Worm (Caenorhabditis elegans) whole organism, L4 larva: Measurements from ENCODE around the gene F13D2.1.
A peak's percentile ranks its signal among the peaks of the same experiment; 100 is the strongest.

Experiments
- F26F4.8 ChIP-seq: fragments of 200-800 bp; sonication (Bioruptor generic); conservative IDR thresholded peaks from 2 replicates; pipeline ENCODE4 v1.3.6; 2022; ENCODE audit warnings: missing genetic modification characterization, missing compliant biosample characterization
- F49E8.2 ChIP-seq: sonication (generic microtip); optimal IDR thresholded peaks from 2 replicates; lab custom pipeline; 2016; ENCODE audit warnings: missing compliant biosample characterization, mild to moderate bottlenecking, missing genetic modification characterization, borderline replicate concordance
- Y75B8A.6 ChIP-seq: fragments of 200-800 bp; sonication (Bioruptor generic); IDR thresholded peaks from 2 replicates; pipeline ENCODE4 v1.3.6; 2022; ENCODE audit warnings: missing genetic modification reagents, missing genetic modification characterization, missing compliant biosample characterization
- ZK337.2 ChIP-seq: fragments of 200-800 bp; sonication (Bioruptor generic); IDR thresholded peaks from 2 replicates; pipeline ENCODE4 v1.3.6; 2022; ENCODE audit warnings: missing genetic modification reagents, missing genetic modification characterization, missing compliant biosample characterization
- ZK546.5 ChIP-seq, 2 experiments: sonication (generic microtip); optimal IDR thresholded peaks; 2 replicates each; lab custom pipeline; 2017; ENCODE audit warnings: missing biosample characterization in 2 of 2, missing genetic modification characterization in 2 of 2
- aha-1 ChIP-seq: fragments of 150-350 bp; peaks from one replicate; lab custom pipeline; 2014; ENCODE audit warnings: missing biosample characterization, missing genetic modification characterization
- ama-1 ChIP-seq: fragments of 150-350 bp; optimal IDR thresholded peaks from 2 replicates; lab custom pipeline; 2014; ENCODE audit warnings: inconsistent platforms, mixed read lengths
- ceh-28 ChIP-seq: fragments of 150-350 bp; optimal IDR thresholded peaks from 2 replicates; lab custom pipeline; 2014; ENCODE audit warnings: missing biosample characterization, missing genetic modification reagents, missing genetic modification characterization
- ceh-44 ChIP-seq: fragments of 200-800 bp; sonication (Bioruptor generic); IDR thresholded peaks from 2 replicates; pipeline ENCODE4 v1.3.6; 2022; ENCODE audit warnings: missing genetic modification reagents, missing genetic modification characterization, missing compliant biosample characterization
- ces-1 ChIP-seq: fragments of 150-350 bp; sonication (generic microtip); optimal IDR thresholded peaks from 4 replicates; lab custom pipeline; 2014; ENCODE audit warnings: missing biosample characterization, missing genetic modification reagents, missing genetic modification characterization
- cey-2 ChIP-seq: sonication (generic microtip); optimal IDR thresholded peaks from 3 replicates; lab custom pipeline; 2017; ENCODE audit warnings: missing genetic modification characterization, mild to moderate bottlenecking, missing compliant biosample characterization, antibody characterized with exemption, borderline replicate concordance; ENCODE audit not compliant: insufficient read depth
- ctbp-1 ChIP-seq: fragments of 200-800 bp; sonication (Bioruptor generic); IDR thresholded peaks from 2 replicates; pipeline ENCODE4 v1.3.6; 2022; ENCODE audit warnings: missing genetic modification reagents, missing genetic modification characterization, missing compliant biosample characterization
- daf-12 ChIP-seq: fragments of 150-350 bp; optimal IDR thresholded peaks from 2 replicates; lab custom pipeline; 2014; ENCODE audit warnings: missing biosample characterization, missing genetic modification reagents, missing genetic modification characterization
- daf-16 ChIP-seq, 3 experiments: sonication (generic microtip); optimal IDR thresholded peaks; 2 replicates each; lab custom pipeline; 2016 to 2017; ENCODE audit warnings: missing genetic modification characterization in 3 of 3, missing genetic modification reagents in 3 of 3, mild to moderate bottlenecking in 2 of 3, missing compliant biosample characterization in 2 of 3, missing biosample characterization in 1 of 3, moderate library complexity in 1 of 3
- daf-19 ChIP-seq: fragments of 200-800 bp; sonication (Bioruptor generic); conservative IDR thresholded peaks from 2 replicates; pipeline ENCODE4 v1.3.6; 2022; ENCODE audit warnings: missing genetic modification characterization, missing compliant biosample characterization
- egl-43 ChIP-seq: fragments of 200-800 bp; sonication (Bioruptor generic); IDR thresholded peaks from 2 replicates; pipeline ENCODE4 v1.3.6; 2022; ENCODE audit warnings: missing genetic modification reagents, missing genetic modification characterization, missing compliant biosample characterization
- fos-1 ChIP-seq: fragments of 150-350 bp; optimal IDR thresholded peaks from 2 replicates; lab custom pipeline; 2014; ENCODE audit warnings: missing biosample characterization, missing genetic modification characterization
- gei-8 ChIP-seq: fragments of 200-800 bp; sonication (Bioruptor generic); optimal IDR thresholded peaks from 2 replicates; lab custom pipeline; 2018; ENCODE audit warnings: mild to moderate bottlenecking, missing genetic modification characterization, missing compliant biosample characterization
- hif-1 ChIP-seq, 2 experiments: sonication (generic microtip); optimal IDR thresholded peaks; 2 replicates each; lab custom pipeline; 2016 to 2017; ENCODE audit warnings: missing compliant biosample characterization in 2 of 2, missing genetic modification characterization in 2 of 2, missing genetic modification reagents in 2 of 2, missing genotype in 2 of 2, mild to moderate bottlenecking in 1 of 2
- hlh-30 ChIP-seq: sonication (generic microtip); optimal IDR thresholded peaks from 2 replicates; lab custom pipeline; 2017; ENCODE audit warnings: antibody characterized with exemption, mild to moderate bottlenecking, missing genetic modification characterization, missing compliant biosample characterization; ENCODE audit not compliant: insufficient read depth
- jun-1 ChIP-seq: fragments of 150-350 bp; optimal IDR thresholded peaks from 2 replicates; lab custom pipeline; 2014; ENCODE audit warnings: missing biosample characterization, missing genetic modification reagents, missing genetic modification characterization
- lin-15B ChIP-seq: fragments of 150-350 bp; sonication (generic microtip); optimal IDR thresholded peaks from 3 replicates; lab custom pipeline; 2014; ENCODE audit warnings: missing biosample characterization, missing genetic modification characterization
- lir-3 ChIP-seq: sonication (generic microtip); optimal IDR thresholded peaks from 2 replicates; lab custom pipeline; 2016; ENCODE audit warnings: mild to moderate bottlenecking, missing genetic modification characterization, missing compliant biosample characterization
- mdt-29 ChIP-seq: fragments of 200-800 bp; sonication (Bioruptor generic); IDR thresholded peaks from 2 replicates; pipeline ENCODE4 v1.3.6; 2022; ENCODE audit warnings: missing genetic modification reagents, missing genetic modification characterization, missing compliant biosample characterization
- mxl-2 ChIP-seq: fragments of 200-800 bp; sonication (Bioruptor generic); conservative IDR thresholded peaks from 2 replicates; pipeline ENCODE4 v1.3.6; 2022; ENCODE audit warnings: missing genetic modification reagents, missing genetic modification characterization, missing compliant biosample characterization
- nhr-237 ChIP-seq: sonication (generic microtip); optimal IDR thresholded peaks from 2 replicates; lab custom pipeline; 2017; ENCODE audit warnings: missing biosample characterization, missing genetic modification characterization
- nhr-28 ChIP-seq: fragments of 150-350 bp; optimal IDR thresholded peaks from 2 replicates; lab custom pipeline; 2014; ENCODE audit warnings: missing biosample characterization, missing genetic modification characterization
- nhr-42 ChIP-seq: fragments of 200-800 bp; sonication (Bioruptor generic); IDR thresholded peaks from 2 replicates; pipeline ENCODE4 v1.3.6; 2022; ENCODE audit warnings: missing genetic modification characterization, missing compliant biosample characterization
- nhr-6 ChIP-seq: fragments of 150-350 bp; optimal IDR thresholded peaks from 2 replicates; lab custom pipeline; 2014; ENCODE audit warnings: missing biosample characterization, missing genetic modification characterization
- php-3 ChIP-seq: fragments of 200-800 bp; sonication (Bioruptor generic); IDR thresholded peaks from 2 replicates; pipeline ENCODE4 v1.3.6; 2022; ENCODE audit warnings: missing genetic modification reagents, missing genetic modification characterization, missing compliant biosample characterization
- rbr-2 ChIP-seq: sonication (generic microtip); optimal IDR thresholded peaks from 2 replicates; lab custom pipeline; 2016; ENCODE audit warnings: missing genotype, missing genetic modification characterization, missing compliant biosample characterization
- saeg-2 ChIP-seq: fragments of 200-800 bp; sonication (Bioruptor generic); IDR thresholded peaks from 2 replicates; pipeline ENCODE4 v1.3.6; 2022; ENCODE audit warnings: missing genetic modification reagents, missing genetic modification characterization, missing compliant biosample characterization
- spr-3 ChIP-seq: fragments of 200-800 bp; sonication (Bioruptor generic); optimal IDR thresholded peaks from 2 replicates; lab custom pipeline; 2018; ENCODE audit warnings: mild to moderate bottlenecking, missing genetic modification characterization, missing compliant biosample characterization
- unc-130 ChIP-seq: sonication (generic microtip); optimal IDR thresholded peaks from 2 replicates; lab custom pipeline; 2016; ENCODE audit warnings: missing genetic modification reagents, missing genetic modification characterization, missing compliant biosample characterization
- unc-39 ChIP-seq: sonication (generic microtip); optimal IDR thresholded peaks from 2 replicates; lab custom pipeline; 2017; ENCODE audit warnings: missing biosample characterization, missing genetic modification characterization
- unc-62 ChIP-seq, 3 experiments: fragments of 150-350 bp in 1 of 3; sonication (generic microtip); optimal IDR thresholded peaks in 2 of 3; peaks in 1 of 3; 1 replicate in 1 of 3; 2 replicates in 2 of 3; lab custom pipeline; 2014 to 2017; ENCODE audit warnings: missing biosample characterization in 3 of 3, missing genetic modification characterization in 3 of 3, missing genetic modification reagents in 3 of 3, missing genotype in 1 of 3
- zip-2 ChIP-seq: fragments of 150-350 bp; optimal IDR thresholded peaks from 2 replicates; lab custom pipeline; 2014; ENCODE audit warnings: missing biosample characterization, missing genetic modification characterization
- ztf-7 ChIP-seq: fragments of 150-350 bp; optimal IDR thresholded peaks from 2 replicates; lab custom pipeline; 2014; ENCODE audit warnings: missing biosample characterization, missing genetic modification characterization

The F13D2.1 gene

DNA sequence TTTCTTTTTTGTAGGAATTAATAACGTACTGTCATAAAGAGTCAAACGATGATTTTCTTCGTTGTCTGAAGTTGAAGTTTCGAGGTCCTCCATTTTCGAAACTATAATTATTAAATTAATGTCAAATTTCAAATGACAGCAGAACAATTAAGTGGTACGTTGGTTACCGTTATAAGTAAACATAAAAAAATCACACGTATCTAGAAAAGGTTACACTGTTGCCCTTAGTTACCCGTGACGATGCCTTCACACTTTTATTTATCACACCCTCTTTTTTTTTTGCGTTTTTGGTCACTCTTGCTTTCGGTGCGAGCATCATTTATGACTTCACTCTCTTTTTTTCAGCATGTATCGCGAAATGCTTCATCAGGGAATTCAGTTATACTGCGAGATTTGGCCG, 36.7 kb downstream of the F13D2.1 start, which contains the start of the genes C05C9.3 and C05C9.2:
Gene C05C9.3, minus strand, starts transcription at position 101 of the 400 bp plus-strand sequence.
Gene C05C9.2, plus strand, starts transcription at position 346 of the 400 bp plus-strand sequence.
- TF ChIP-seq ztf-7 (tag; lab: Kevin White, UChicago) (no peak), ama-1 (no peak), ces-1 (GFP tag; lab: Kevin White, UChicago) (no peak), fos-1 (tag; lab: Kevin White, UChicago) (no peak), gei-8 (GFP tag; lab: Kevin White, UChicago) (no peak), zip-2 (tag; lab: Kevin White, UChicago) (no peak), ceh-28 (tag; lab: Kevin White, UChicago) (no peak), ZK546.5 (tag; optimal IDR thresholded peaks at IDR 0.05; lab: Kevin White, UChicago) (no peak), cey-2 (tag; lab: Kevin White, UChicago) (no peak), nhr-42 (no peak), jun-1 (no peak), spr-3 (GFP tag; lab: Kevin White, UChicago) (no peak), daf-19 (GFP tag; lab: Robert Waterston, UW) (no peak), nhr-237 (tag; lab: Kevin White, UChicago) (no peak), unc-39 (tag; lab: Kevin White, UChicago) (no peak), ZK337.2 (GFP tag; lab: Robert Waterston, UW) (no peak), daf-16 (GFP tag; optimal IDR thresholded peaks at IDR 0.05; lab: Kevin White, UChicago) (no peak), daf-16 (tag; optimal IDR thresholded peaks at IDR 0.05; lab: Kevin White, UChicago) (no peak), ctbp-1 (GFP tag; lab: Robert Waterston, UW) (no peak), php-3 (no peak)

DNA sequence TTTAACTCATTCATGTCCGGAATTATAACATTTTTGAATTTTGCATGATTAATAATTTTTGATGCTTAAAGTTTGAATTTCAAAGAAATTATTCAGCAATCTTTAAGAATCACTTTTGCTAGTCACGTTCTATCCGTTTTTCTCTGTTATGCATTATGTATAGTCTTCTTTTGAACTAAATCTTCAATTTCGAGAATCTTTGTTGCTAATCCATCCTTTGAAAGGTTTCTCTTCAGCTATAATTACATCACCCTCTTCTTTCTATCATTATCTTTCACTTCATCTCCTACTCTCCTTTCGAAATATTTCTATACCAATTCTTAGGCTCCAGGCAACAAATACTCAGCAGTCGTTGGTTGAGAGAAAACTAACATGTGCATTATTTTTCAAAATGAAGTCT, 37.9 kb downstream of the F13D2.1 start:
- TF ChIP-seq aha-1 (tag; lab: Kevin White, UChicago): no peak
- no peak for TF ChIP-seq hif-1 (tag; optimal IDR thresholded peaks at IDR 0.05; lab: Kevin White, UChicago)
- no peak for TF ChIP-seq rbr-2 (tag; lab: Kevin White, UChicago)
- TF ChIP-seq nhr-6 (tag; lab: Kevin White, UChicago): no peak
- no peak for TF ChIP-seq daf-12 (tag; lab: Kevin White, UChicago)
- no peak for TF ChIP-seq mdt-29 (GFP tag; lab: Robert Waterston, UW)
- TF ChIP-seq saeg-2 (GFP tag; lab: Robert Waterston, UW): no peak
- TF ChIP-seq lir-3 (tag; lab: Kevin White, UChicago): no peak
- no peak for TF ChIP-seq ama-1
- TF ChIP-seq F26F4.8 (GFP tag; lab: Robert Waterston, UW): no peak
- no peak for TF ChIP-seq ceh-44
- TF ChIP-seq unc-130: no peak
- TF ChIP-seq mxl-2 (GFP tag; lab: Robert Waterston, UW): no peak
- no peak for TF ChIP-seq cey-2 (tag; lab: Kevin White, UChicago)
- no peak for TF ChIP-seq Y75B8A.6 (GFP tag; lab: Robert Waterston, UW)

DNA sequence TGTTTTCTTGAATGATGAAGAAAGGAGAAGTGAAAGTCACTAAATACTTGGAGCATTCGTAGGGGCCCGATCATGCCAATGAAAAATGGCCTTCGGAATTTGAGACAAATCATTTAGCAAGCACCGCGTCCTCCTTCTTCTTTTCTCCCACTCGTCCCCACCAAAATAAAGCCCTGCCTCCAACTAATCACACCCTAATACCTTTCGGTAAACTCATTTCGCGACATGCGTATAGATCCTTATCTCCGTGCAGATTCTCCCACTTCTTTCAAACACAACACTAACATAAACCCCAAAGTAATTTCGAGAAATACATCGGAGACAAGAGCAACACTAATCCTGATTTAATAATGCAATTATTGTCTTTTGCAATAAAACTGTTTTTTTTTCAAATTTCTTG, 51.8 kb downstream of the F13D2.1 start:
- peak in 1 of 2 experiments; percentile 88 for TF ChIP-seq unc-62 (GFP tag; optimal IDR thresholded peaks at IDR 0.05 in 1 of 2; lab: Kevin White, UChicago)
- no peak for TF ChIP-seq unc-62 (tag; optimal IDR thresholded peaks at IDR 0.05; lab: Kevin White, UChicago)
- no peak for TF ChIP-seq egl-43 (GFP tag; lab: Robert Waterston, UW)
- no peak for TF ChIP-seq lin-15B (tag; lab: Kevin White, UChicago)

DNA sequence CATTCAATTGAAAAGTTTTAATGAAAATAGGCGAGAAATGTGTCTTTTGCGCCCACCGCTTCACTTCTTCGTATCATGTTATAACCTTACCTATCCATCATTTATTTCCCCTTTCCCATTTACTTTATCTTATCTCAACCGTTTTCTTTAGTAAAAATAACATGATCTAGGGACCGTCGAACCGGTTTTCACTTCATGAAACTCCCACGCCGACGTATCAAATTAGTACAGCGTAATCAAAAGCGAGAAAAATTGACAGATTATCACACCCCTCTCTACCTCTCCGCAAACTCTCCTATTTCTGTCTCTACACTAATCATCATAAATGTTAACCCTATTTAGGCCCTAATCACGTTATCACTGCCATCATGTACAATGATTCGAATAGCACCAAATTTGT, 52.4 kb downstream of the F13D2.1 start:
- no peak for TF ChIP-seq daf-16 (GFP tag; optimal IDR thresholded peaks at IDR 0.05; lab: Kevin White, UChicago)
- TF ChIP-seq daf-16 (tag; optimal IDR thresholded peaks at IDR 0.05; lab: Kevin White, UChicago): no peak
- TF ChIP-seq nhr-28 (tag; lab: Kevin White, UChicago): peak; percentile 10
- TF ChIP-seq hlh-30 (tag; lab: Kevin White, UChicago): peak; percentile 19
- no peak for TF ChIP-seq F49E8.2 (tag; lab: Kevin White, UChicago)
- TF ChIP-seq, all 104 proteins: peak for 2
